Fruit fly (Drosophila melanogaster): ENCODE measurements around the gene NdufA3.

NdufA3 gene

dm6 chrX:9159736-9160135 lies at the start of gene NdufA3:
TSS of gene NdufA3 (minus strand) at chrX:9160052.
- peak; percentile 41 for TF ChIP-seq CG17801 (GFP tag; optimal IDR thresholded peaks at IDR 0.05; ENCODE audit: partially characterized antibody)

- TF ChIP-seq CG17801 (GFP tag; optimal IDR thresholded peaks at IDR 0.05; ENCODE audit: partially characterized antibody), result peak; percentile 49
Measured at dm6 chrX:9201866-9202681, 42.2 kb upstream of the NdufA3 start.

dm6 chrX:9201080-9201479 lies 41.2 kb upstream of the NdufA3 start:
- no peak for TF ChIP-seq CG17801 (GFP tag; optimal IDR thresholded peaks at IDR 0.05; ENCODE audit: partially characterized antibody)

dm6 chrX:9200234-9200633 lies 40.4 kb upstream of the NdufA3 start:
- TF ChIP-seq CG17801 (GFP tag; optimal IDR thresholded peaks at IDR 0.05; ENCODE audit: partially characterized antibody), result no peak

dm6 chrX:9196362-9196761 lies 36.5 kb upstream of the NdufA3 start, which contains the start of gene CG12118:
TSS of gene CG12118 (minus strand) at chrX:9196414.
- TF ChIP-seq CG17801 (GFP tag; optimal IDR thresholded peaks at IDR 0.05; ENCODE audit: partially characterized antibody), result peak; percentile 89

dm6 chrX:9195311-9195710 lies 35.5 kb upstream of the NdufA3 start:
- no peak for TF ChIP-seq CG17801 (GFP tag; optimal IDR thresholded peaks at IDR 0.05; ENCODE audit: partially characterized antibody)

- peak; percentile 70 for TF ChIP-seq CG17801 (GFP tag; optimal IDR thresholded peaks at IDR 0.05; ENCODE audit: partially characterized antibody)
Measured at dm6 chrX:9193604-9194003, 33.8 kb upstream of the NdufA3 start, which contains the start of gene CG12106. TSS of gene CG12106 (plus strand) at chrX:9193898.

dm6 chrX:9192429-9192828 lies 32.6 kb upstream of the NdufA3 start, which contains the start of gene CG12056:
TSS of gene CG12056 (plus strand) at chrX:9192669.
- no peak for TF ChIP-seq CG17801 (GFP tag; optimal IDR thresholded peaks at IDR 0.05; ENCODE audit: partially characterized antibody)

- no peak for TF ChIP-seq CG17801 (GFP tag; optimal IDR thresholded peaks at IDR 0.05; ENCODE audit: partially characterized antibody)
Measured at dm6 chrX:9191357-9191756, 31.5 kb upstream of the NdufA3 start, which contains the start of gene CG12057. TSS of gene CG12057 (plus strand) at chrX:9191657.

dm6 chrX:9190555-9191184 lies 30.8 kb upstream of the NdufA3 start, which contains the start of gene CG12115:
TSS of gene CG12115 (minus strand) at chrX:9190605.
- no peak for TF ChIP-seq CG17801 (GFP tag; optimal IDR thresholded peaks at IDR 0.05; ENCODE audit: partially characterized antibody)

dm6 chrX:9187429-9187828 lies 27.6 kb upstream of the NdufA3 start:
- no peak for TF ChIP-seq CG17801 (GFP tag; optimal IDR thresholded peaks at IDR 0.05; ENCODE audit: partially characterized antibody)

- no peak for TF ChIP-seq CG17801 (GFP tag; optimal IDR thresholded peaks at IDR 0.05; ENCODE audit: partially characterized antibody)
Measured at dm6 chrX:9168273-9168672, 8.4 kb upstream of the NdufA3 start.

dm6 chrX:9164510-9165506 lies 5.0 kb upstream of the NdufA3 start:
- TF ChIP-seq CG17801 (GFP tag; optimal IDR thresholded peaks at IDR 0.05; ENCODE audit: partially characterized antibody), result no peak

dm6 chrX:9163645-9164509 lies 4.0 kb upstream of the NdufA3 start:
- peak; percentile 67 for TF ChIP-seq CG17801 (GFP tag; optimal IDR thresholded peaks at IDR 0.05; ENCODE audit: partially characterized antibody)

All from ovary, adult (tissue).